Fruit fly (Drosophila melanogaster): ENCODE measurements around the gene bai.
A peak's percentile ranks its signal among the peaks of the same experiment; 100 is the strongest.

The bai gene

dm6 chr3R:25047504-25047903 is 8.3 kb downstream of the bai start, which contains the start of gene CG11790:
TSS of gene CG11790 (plus strand) at chr3R:25047706.
- no peak for TF ChIP-seq CG34367 (tag; optimal IDR thresholded peaks at IDR 0.05)
- TF ChIP-seq CG4496 (GFP tag; IDR thresholded peaks at IDR 0.05), result 0 out of 3 replicates have a peak, but pooled peaks have one; percentile 31
- no peak for TF ChIP-seq CG12605 (GFP tag; IDR thresholded peaks at IDR 0.05)
- TF ChIP-seq CG10348 (GFP tag; IDR thresholded peaks at IDR 0.05), result no peak
- TF ChIP-seq Pif1B (GFP tag; optimal IDR thresholded peaks at IDR 0.05), result no peak
- peak; percentile 15; the same call in 1 of the 2 replicates for TF ChIP-seq CG32121 (GFP tag; IDR thresholded peaks at IDR 0.05)
- TF ChIP-seq CG14655 (GFP tag; optimal IDR thresholded peaks at IDR 0.05), result no peak
- TF ChIP-seq D1 (tag; optimal IDR thresholded peaks at IDR 0.05), result no peak

- TF ChIP-seq CG10348 (GFP tag; IDR thresholded peaks at IDR 0.05) (no peak), CG34367 (tag; optimal IDR thresholded peaks at IDR 0.05) (no peak), CG13204 (GFP tag; optimal IDR thresholded peaks at IDR 0.05) (no peak), CG9948 (tag; optimal IDR thresholded peaks at IDR 0.05) (no peak)
Measured at dm6 chr3R:25049383-25049741, 10.2 kb downstream of the bai start, which contains the start of gene CG11791. TSS of gene CG11791 (plus strand) at chr3R:25049616.

DNA sequence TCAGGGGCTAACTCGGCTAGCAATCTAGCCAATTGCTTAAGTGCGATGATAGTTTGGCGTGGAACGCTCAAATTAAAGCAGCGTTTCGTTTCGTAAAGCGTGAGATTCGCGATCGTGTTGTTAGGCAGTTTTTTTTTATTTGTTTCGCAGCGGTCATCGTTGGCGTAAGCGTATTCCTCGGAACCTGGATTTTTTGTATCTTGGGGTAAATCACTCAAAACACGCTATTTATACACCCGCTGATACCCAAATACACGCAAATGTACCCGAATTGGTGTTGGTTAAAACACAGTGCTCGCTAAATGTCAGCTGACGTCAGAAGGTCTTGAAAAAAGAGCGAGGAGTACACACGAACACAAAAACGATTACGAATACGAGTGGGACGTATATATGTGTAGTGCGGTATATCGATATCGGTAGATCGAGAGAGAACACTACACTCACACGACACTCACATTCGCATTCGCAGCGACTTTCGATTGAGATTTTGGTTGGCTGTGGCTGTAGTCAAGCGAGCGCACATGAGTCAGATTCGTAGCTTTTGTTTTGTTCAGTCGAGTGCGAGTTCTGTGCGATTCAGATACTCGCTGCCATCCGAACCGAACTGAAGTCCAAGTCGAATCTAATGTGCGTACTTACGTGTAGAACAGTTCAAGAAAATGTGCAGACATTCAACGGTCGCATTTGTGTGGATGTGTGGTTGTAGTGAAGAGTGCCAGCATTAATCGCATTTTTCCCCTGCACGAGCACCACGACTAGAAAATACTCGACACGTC is 10.8 kb downstream of the bai start:
- no peak for TF ChIP-seq rn (GFP tag; IDR thresholded peaks at IDR 0.05)
- TF ChIP-seq CG13204 (GFP tag; optimal IDR thresholded peaks at IDR 0.05), result no peak
- TF ChIP-seq Pif1B (GFP tag; optimal IDR thresholded peaks at IDR 0.05), result peak; percentile 59
- TF ChIP-seq gl (tag; optimal IDR thresholded peaks at IDR 0.05), result peak; percentile 44
- TF ChIP-seq CG17806 (tag; optimal IDR thresholded peaks at IDR 0.05), result peak; percentile 13
- peak; percentile 72 for TF ChIP-seq EcR (GFP tag; optimal IDR thresholded peaks at IDR 0.05)
- peak; percentile 39 for TF ChIP-seq Snoo (tag; optimal IDR thresholded peaks at IDR 0.05)
- no peak for TF ChIP-seq CG4496 (GFP tag; IDR thresholded peaks at IDR 0.05)
- peak; percentile 11 for TF ChIP-seq CG15710 (tag; optimal IDR thresholded peaks at IDR 0.05)
- TF ChIP-seq CG8301 (tag; optimal IDR thresholded peaks at IDR 0.05), result peak; percentile 5

DNA sequence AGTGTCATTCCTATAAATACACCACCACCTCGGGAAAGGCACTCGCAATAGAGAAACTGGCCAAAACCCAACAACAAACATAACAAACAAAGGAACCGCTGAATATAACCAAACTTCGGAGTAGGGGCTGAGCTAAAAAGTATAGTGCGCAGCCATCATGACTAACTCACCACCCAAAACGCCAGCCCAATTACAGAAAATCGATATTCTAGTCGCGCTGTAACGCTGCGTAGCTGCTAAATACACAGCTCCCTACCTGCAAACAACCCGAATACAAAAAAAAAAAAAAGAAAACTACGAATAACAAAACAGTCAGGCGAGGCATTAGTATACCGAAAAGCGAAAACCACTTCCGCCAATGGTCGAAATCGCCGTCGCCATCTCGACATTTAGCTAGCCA is 11.5 kb downstream of the bai start:
- TF ChIP-seq Pif1A (GFP tag; optimal IDR thresholded peaks at IDR 0.05), result no peak
- TF ChIP-seq CG10348 (GFP tag; IDR thresholded peaks at IDR 0.05), result no peak
- TF ChIP-seq Snoo (tag; optimal IDR thresholded peaks at IDR 0.05), result no peak
- TF ChIP-seq CG32121 (GFP tag; IDR thresholded peaks at IDR 0.05), result no peak
- no peak for TF ChIP-seq Pif1B (GFP tag; optimal IDR thresholded peaks at IDR 0.05)
- no peak for TF ChIP-seq CG9948 (tag; optimal IDR thresholded peaks at IDR 0.05)
- no peak for TF ChIP-seq CG13204 (GFP tag; optimal IDR thresholded peaks at IDR 0.05)
- no peak for TF ChIP-seq CG8301 (tag; optimal IDR thresholded peaks at IDR 0.05)
- no peak for TF ChIP-seq CG4496 (GFP tag; IDR thresholded peaks at IDR 0.05)
- TF ChIP-seq D1 (tag; optimal IDR thresholded peaks at IDR 0.05), result no peak
- TF ChIP-seq fd96Ca (GFP tag; IDR thresholded peaks at IDR 0.05), result no peak
- no peak for TF ChIP-seq rn (GFP tag; IDR thresholded peaks at IDR 0.05)
- TF ChIP-seq CG17806 (tag; optimal IDR thresholded peaks at IDR 0.05), result no peak
- no peak for TF ChIP-seq Ets98B (GFP tag; IDR thresholded peaks at IDR 0.05)

DNA sequence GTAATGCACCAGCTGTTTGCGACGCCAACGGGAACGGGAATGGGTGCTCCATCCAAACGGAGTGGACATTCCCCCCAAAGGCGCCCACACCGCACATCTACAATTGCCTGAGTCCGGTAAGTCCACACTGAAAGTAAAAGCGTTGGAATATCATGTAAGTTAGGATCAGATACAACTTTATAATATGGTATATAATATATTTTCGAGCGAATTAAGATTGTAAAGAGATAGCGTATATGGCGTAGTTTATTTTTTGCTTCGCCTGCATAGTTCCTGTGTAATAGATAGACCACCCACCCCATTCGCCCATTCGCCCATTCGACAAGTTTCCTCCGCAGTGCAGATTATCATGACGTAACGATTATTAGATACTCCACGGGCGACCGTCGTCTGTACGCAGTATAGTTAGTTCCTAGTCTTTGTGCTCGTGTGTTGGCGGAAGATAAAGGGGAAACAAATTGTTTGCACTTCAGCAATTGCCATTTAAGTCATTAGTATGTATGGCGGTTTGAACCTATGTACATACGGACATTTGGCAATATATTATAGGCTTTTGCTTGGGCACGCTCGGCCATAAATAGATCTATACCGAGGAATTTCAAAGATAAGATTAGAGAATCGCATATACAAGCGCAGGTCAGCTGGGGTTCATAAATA is 12.4 kb downstream of the bai start:
- peak; percentile 56 for TF ChIP-seq CG8301 (tag; optimal IDR thresholded peaks at IDR 0.05)
- TF ChIP-seq Ets98B (GFP tag; IDR thresholded peaks at IDR 0.05), result peak; percentile 80
- no peak for TF ChIP-seq CG8159 (tag; optimal IDR thresholded peaks at IDR 0.05)
- TF ChIP-seq CG9948 (tag; optimal IDR thresholded peaks at IDR 0.05), result no peak
- TF ChIP-seq CG4496 (GFP tag; IDR thresholded peaks at IDR 0.05), result peak; percentile 72; the same call in 2 of the 3 replicates
- TF ChIP-seq Pif1B (GFP tag; optimal IDR thresholded peaks at IDR 0.05), result peak; percentile 27
- peak; percentile 73 for TF ChIP-seq CG32121 (GFP tag; IDR thresholded peaks at IDR 0.05)

dm6 chr3R:25054451-25055188 is 15.4 kb downstream of the bai start, which contains the start of gene CG31109:
TSS of gene CG31109 (minus strand) at chr3R:25054653.
- TF ChIP-seq Ets98B (GFP tag; IDR thresholded peaks at IDR 0.05) (peak; percentile 36; the same call in 1 of the 2 replicates), CG14655 (GFP tag; optimal IDR thresholded peaks at IDR 0.05) (no peak)

DNA sequence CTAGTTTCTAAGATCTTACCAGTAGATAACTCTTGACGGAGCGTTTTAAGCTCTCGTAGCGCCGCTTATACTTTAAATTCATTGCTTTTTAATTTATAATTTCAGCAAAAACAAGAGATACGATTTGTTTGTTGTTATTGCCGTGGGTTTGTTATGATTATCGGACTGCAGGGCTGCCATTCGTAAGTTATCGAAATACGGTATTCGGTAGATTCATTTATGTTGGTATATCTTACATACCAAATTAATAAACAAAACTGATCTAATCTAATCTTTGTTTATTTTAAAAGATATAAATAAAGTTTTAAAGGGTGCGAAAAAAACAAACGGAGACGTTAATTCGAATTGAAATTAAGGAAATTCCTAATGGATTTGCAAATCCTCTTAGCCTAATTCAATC is 16.8 kb downstream of the bai start, which contains the start of the genes CG31111 and stac:
TSS of gene CG31111 (minus strand) at position 162 of the 400 bp plus-strand sequence.
TSS of gene stac (plus strand) at position 271 of the 400 bp plus-strand sequence.
- no peak for TF ChIP-seq CG15710 (tag; optimal IDR thresholded peaks at IDR 0.05)
- no peak for TF ChIP-seq EcR (GFP tag; optimal IDR thresholded peaks at IDR 0.05)
- no peak for TF ChIP-seq D1 (tag; optimal IDR thresholded peaks at IDR 0.05)
- TF ChIP-seq Pif1B (GFP tag; optimal IDR thresholded peaks at IDR 0.05), result no peak
- TF ChIP-seq CG17806 (tag; optimal IDR thresholded peaks at IDR 0.05), result no peak
- TF ChIP-seq fd96Ca (GFP tag; IDR thresholded peaks at IDR 0.05), result no peak
- TF ChIP-seq rn (GFP tag; IDR thresholded peaks at IDR 0.05), result no peak
- TF ChIP-seq CG10348 (GFP tag; IDR thresholded peaks at IDR 0.05), result no peak
